Fruit fly (Drosophila melanogaster): Measurements from ENCODE around the gene CG14566.

CG14566 gene

dm6 chr3L:21765931-21766330 is 25.8 kb upstream of the CG14566 start (continued):
- TF ChIP-seq Hsf (GFP tag; optimal IDR thresholded peaks at IDR 0.05) = no peak

- no peak for TF ChIP-seq lola (GFP tag; optimal IDR thresholded peaks at IDR 0.05)
- no peak for TF ChIP-seq Ssrp (tag; optimal IDR thresholded peaks at IDR 0.05)
- TF ChIP-seq nau (GFP tag; optimal IDR thresholded peaks at IDR 0.05) = no peak
- no peak for TF ChIP-seq tll (GFP tag; optimal IDR thresholded peaks at IDR 0.05)
- no peak for TF ChIP-seq vnd (GFP tag; IDR thresholded peaks at IDR 0.05; ENCODE audit: partially characterized antibody)
- TF ChIP-seq CG6765 (GFP tag; optimal IDR thresholded peaks at IDR 0.05) = no peak
- TF ChIP-seq CHES-1-like (GFP tag; optimal IDR thresholded peaks at IDR 0.05) = no peak
- TF ChIP-seq HmgD (GFP tag; optimal IDR thresholded peaks at IDR 0.05) = no peak
- no peak for TF ChIP-seq slou (GFP tag; optimal IDR thresholded peaks at IDR 0.05)
Measured at dm6 chr3L:21756857-21757256, 16.7 kb upstream of the CG14566 start, which contains the start of gene CG14564. CG14564 (plus strand) TSS chr3L:21757157.

DNA sequence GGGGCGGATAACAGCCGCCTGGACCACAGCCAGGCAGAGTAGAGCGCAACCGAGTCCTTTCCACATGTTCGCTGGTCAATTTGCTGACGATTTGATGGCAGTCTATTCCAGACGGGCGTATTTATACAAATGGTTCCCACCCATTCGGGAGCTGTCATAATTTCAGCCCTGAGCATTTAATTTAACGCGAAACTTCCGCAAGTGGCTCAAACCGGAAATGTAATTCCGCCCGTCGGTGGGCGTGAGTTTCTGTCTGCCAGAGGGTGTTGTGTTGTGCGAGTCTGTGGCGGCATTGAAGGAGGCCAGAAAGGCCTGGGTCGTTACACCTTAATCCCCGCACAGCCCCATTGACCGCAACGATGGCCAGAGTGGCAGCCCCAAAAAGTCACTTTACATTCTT is 4.1 kb upstream of the CG14566 start, which contains the start of gene CG14565:
CG14565 (minus strand) TSS at position 101 of the 400 bp plus-strand sequence.
- TF ChIP-seq CG14710 (tag; optimal IDR thresholded peaks at IDR 0.05) (no peak), Ets65A (GFP tag) (no peak), HLH4C (GFP tag; IDR thresholded peaks at IDR 0.05; ENCODE audit: partially characterized antibody) (no peak), CG4404 (GFP tag; IDR thresholded peaks at IDR 0.05) (no peak), tna (GFP tag; IDR thresholded peaks at IDR 0.05; ENCODE audit: partially characterized antibody) (no peak), org-1 (GFP tag; optimal IDR thresholded peaks at IDR 0.05) (no peak), Lpt (GFP tag; optimal IDR thresholded peaks at IDR 0.05) (no peak), bowl (GFP tag; IDR thresholded peaks at IDR 0.05) (no peak), inv (GFP tag; IDR thresholded peaks at IDR 0.05; ENCODE audit: partially characterized antibody) (no peak), CG15269 (tag; optimal IDR thresholded peaks at IDR 0.05) (no peak), CG3838 (GFP tag; optimal IDR thresholded peaks at IDR 0.05) (no peak), Sin3A (optimal IDR thresholded peaks at IDR 0.05) (no peak), da (GFP tag; optimal IDR thresholded peaks at IDR 0.05) (no peak), CG10147 (GFP tag; optimal IDR thresholded peaks at IDR 0.05) (no peak)

- TF ChIP-seq kni (GFP tag; optimal IDR thresholded peaks at IDR 0.05) (peak; percentile 37), vvl (GFP tag; IDR thresholded peaks at IDR 0.05) (peak; percentile 18; the same call in 1 of the 2 replicates), kah (GFP tag; optimal IDR thresholded peaks at IDR 0.05) (no peak), Camta (GFP tag; optimal IDR thresholded peaks at IDR 0.05) (no peak), chinmo (GFP tag; IDR thresholded peaks at IDR 0.05; ENCODE audit: partially characterized antibody) (0 out of 4 replicates have a peak, but pooled peaks have one; percentile 37)
Measured at dm6 chr3L:21741234-21741633, 1.1 kb upstream of the CG14566 start, which contains the start of gene CG14572. CG14572 (plus strand) TSS chr3L:21741534.

DNA sequence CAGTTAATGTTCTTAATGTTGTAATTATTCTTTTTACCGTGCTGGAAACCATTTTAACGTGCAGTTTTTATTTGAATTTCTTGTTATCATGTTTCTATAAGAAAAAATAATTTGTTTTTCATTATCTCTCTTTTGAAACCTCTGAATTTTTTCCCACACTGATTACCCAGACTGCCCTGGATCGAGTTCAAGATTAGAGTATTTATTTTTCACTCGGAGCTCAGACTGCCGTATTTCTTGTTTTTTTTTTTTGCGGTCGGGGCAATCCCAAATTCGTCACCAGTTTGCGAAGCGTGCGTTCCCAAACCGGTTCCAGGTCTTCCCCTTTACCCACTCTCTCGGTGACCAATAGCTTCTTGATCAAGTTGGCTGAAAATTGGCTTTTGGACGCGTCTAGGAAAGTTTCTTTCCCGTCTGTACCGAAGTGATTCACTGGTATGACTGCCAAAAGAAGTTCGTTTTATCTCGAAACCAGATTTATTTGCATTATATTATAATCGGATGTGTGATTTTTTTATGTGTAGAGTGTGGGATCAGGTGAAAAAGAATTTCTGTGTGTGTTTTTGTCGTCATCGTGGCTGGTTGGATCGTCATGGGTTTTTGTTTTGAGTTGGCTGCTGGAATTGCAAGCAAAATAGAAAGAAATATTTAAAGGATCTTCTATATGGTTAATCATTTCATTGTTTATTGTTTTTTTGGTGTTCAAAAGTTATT is 935 bp downstream of the CG14566 start:
- no peak for TF ChIP-seq CG15601 (tag; optimal IDR thresholded peaks at IDR 0.05)
- TF ChIP-seq scrt (GFP tag; optimal IDR thresholded peaks at IDR 0.05) = no peak
- TF ChIP-seq NFAT (GFP tag; IDR thresholded peaks at IDR 0.05) = peak; percentile 40; the same call in 1 of the 2 replicates
- peak; percentile 35; the same call in 1 of the 2 replicates for TF ChIP-seq CG31224 (GFP tag; IDR thresholded peaks at IDR 0.05)
- TF ChIP-seq HLHmδ (GFP tag; optimal IDR thresholded peaks at IDR 0.05) = no peak
- peak; percentile 25 for TF ChIP-seq oc (tag; optimal IDR thresholded peaks at IDR 0.05)
- TF ChIP-seq zfh1 (GFP tag; IDR thresholded peaks at IDR 0.05) = no peak
- TF ChIP-seq gfzf (GFP tag; optimal IDR thresholded peaks at IDR 0.05) = no peak
- no peak for TF ChIP-seq Max (GFP tag; optimal IDR thresholded peaks at IDR 0.05)
- no peak for TF ChIP-seq CG5180 (GFP tag; optimal IDR thresholded peaks at IDR 0.05)
- TF ChIP-seq CG7357 (GFP tag; IDR thresholded peaks at IDR 0.05) = no peak
- TF ChIP-seq kay (GFP tag; optimal IDR thresholded peaks at IDR 0.05) = peak; percentile 44
- TF ChIP-seq CG9932 (GFP tag; IDR thresholded peaks at IDR 0.05) = 0 out of 2 replicates have a peak, but pooled peaks have one; percentile 11
- no peak for TF ChIP-seq Drgx (GFP tag; IDR thresholded peaks at IDR 0.05)
- no peak for TF ChIP-seq CG1602 (GFP tag; optimal IDR thresholded peaks at IDR 0.05)
